Worm (Caenorhabditis elegans): Measurements from ENCODE around the gene F32F2.4.

- TF ChIP-seq aly-1 (tag; optimal IDR thresholded peaks at IDR 0.05) (no peak), ama-1 (optimal IDR thresholded peaks at IDR 0.05) (no peak), ceh-13 (GFP tag; optimal IDR thresholded peaks at IDR 0.05) (no peak), flt-1 (GFP tag; IDR thresholded peaks at IDR 0.05) (no peak), tbx-11 (GFP tag; IDR thresholded peaks at IDR 0.05) (no peak), tbx-37 (GFP tag; conservative IDR thresholded peaks at IDR 0.05) (no peak), tra-4 (tag; optimal IDR thresholded peaks at IDR 0.05) (no peak), ceh-36 (tag; optimal IDR thresholded peaks at IDR 0.05) (no peak), hnd-1 (tag; optimal IDR thresholded peaks at IDR 0.05) (no peak), B0310.2 (tag; optimal IDR thresholded peaks at IDR 0.05) (no peak)
Observed at ce11 chrV:13308616-13309015, 32.6 kb downstream of the F32F2.4 start, which contains the start of gene C50B6.1.
